Fruit fly (Drosophila melanogaster) whole organism, wandering third instar larva: ENCODE data around the gene CG8543.

Experiments
- Hnf4 ChIP-seq: fragments of 200-800 bp; sonication (Bioruptor generic); optimal IDR thresholded peaks from 2 replicates; lab custom pipeline; 2016; ENCODE audit warnings: missing biosample characterization, mild to moderate bottlenecking, missing genetic modification characterization
- Hr83 ChIP-seq: fragments of 200-300 bp; sonication (Bioruptor generic); optimal IDR thresholded peaks from 2 replicates; lab custom pipeline; 2016; ENCODE audit warnings: missing biosample characterization, mild to moderate bottlenecking, missing genetic modification characterization, moderate library complexity; ENCODE audit not compliant: poor library complexity, severe bottlenecking
- N ChIP-seq: fragments of >200 bp; optimal IDR thresholded peaks from 2 replicates; lab custom pipeline; 2018; ENCODE audit warnings: missing biosample characterization, missing external identifiers, missing genetic modification characterization
- Rel ChIP-seq, 2 experiments: fragments of 200-800 bp; sonication (Bioruptor generic) in 1 of 2; optimal IDR thresholded peaks; 2 replicates in 1 of 2; 3 replicates in 1 of 2; lab custom pipeline; 2016 to 2019; ENCODE audit warnings: mild to moderate bottlenecking in 2 of 2, missing biosample characterization in 2 of 2, missing genetic modification characterization in 2 of 2, moderate library complexity in 1 of 2
- Sp1 ChIP-seq: fragments of 200-800 bp; sonication (Bioruptor generic); optimal IDR thresholded peaks from 3 replicates; lab custom pipeline; 2019; ENCODE audit warnings: missing biosample characterization, mild to moderate bottlenecking, missing genetic modification characterization, moderate library complexity
- brk ChIP-seq: fragments of 200-800 bp; sonication (Bioruptor generic); optimal IDR thresholded peaks from 2 replicates; lab custom pipeline; 2016; ENCODE audit warnings: missing biosample characterization, mild to moderate bottlenecking, missing genetic modification characterization
- dl ChIP-seq, 2 experiments: fragments of 175-275, 200-275 bp in 1 of 2; fragments of 200-275 bp in 1 of 2; sonication (Bioruptor generic); optimal IDR thresholded peaks; lab custom pipeline; 2018; ENCODE audit warnings: mild to moderate bottlenecking in 2 of 2, missing biosample characterization in 2 of 2, missing genetic modification characterization in 2 of 2, moderate library complexity in 2 of 2; ENCODE audit not compliant: partially characterized antibody in 2 of 2, insufficient read depth in 1 of 2
- dmrt93B ChIP-seq: fragments of 200-800 bp; sonication (Bioruptor generic); optimal IDR thresholded peaks from 2 replicates; lab custom pipeline; 2018; ENCODE audit warnings: missing biosample characterization, mild to moderate bottlenecking, missing genetic modification characterization
- dsf ChIP-seq: sonication (Bioruptor generic); optimal IDR thresholded peaks from 2 replicates; lab custom pipeline; 2016; ENCODE audit warnings: missing biosample characterization, missing genetic modification characterization, borderline replicate concordance
- ey ChIP-seq: fragments of 200-800 bp; sonication (Bioruptor generic); optimal IDR thresholded peaks from 2 replicates; lab custom pipeline; 2016; ENCODE audit warnings: missing biosample characterization, missing genetic modification characterization
- h ChIP-seq: fragments of 200-800 bp; sonication (Bioruptor generic); optimal IDR thresholded peaks from 3 replicates; lab custom pipeline; 2016; ENCODE audit warnings: missing biosample characterization, mild to moderate bottlenecking, missing genetic modification characterization
- jim ChIP-seq: fragments of 175-275, 200-325 bp; sonication (Bioruptor generic); optimal IDR thresholded peaks from 2 replicates; lab custom pipeline; 2016; ENCODE audit warnings: missing biosample characterization, mild to moderate bottlenecking, missing genetic modification characterization
- lola ChIP-seq: fragments of >200 bp; optimal IDR thresholded peaks from 2 replicates; lab custom pipeline; 2017; ENCODE audit warnings: missing biosample characterization, missing genetic modification characterization
- pan ChIP-seq: fragments of >200 bp; optimal IDR thresholded peaks from 2 replicates; lab custom pipeline; 2017
- psq ChIP-seq: fragments of 200-800 bp; sonication (Bioruptor generic); optimal IDR thresholded peaks from 3 replicates; lab custom pipeline; 2017; ENCODE audit warnings: missing biosample characterization, mild to moderate bottlenecking, missing genetic modification characterization, moderate library complexity
- rgr ChIP-seq: fragments of 200-800 bp; sonication (Bioruptor generic); optimal IDR thresholded peaks from 3 replicates; lab custom pipeline; 2016; ENCODE audit warnings: missing biosample characterization, mild to moderate bottlenecking, missing genetic modification characterization
- sage ChIP-seq: fragments of 200-800 bp; sonication (Bioruptor generic); optimal IDR thresholded peaks from 2 replicates; lab custom pipeline; 2016; ENCODE audit warnings: missing biosample characterization, mild to moderate bottlenecking, missing genetic modification characterization

The CG8543 gene

dm6 chr3L:7422578-7422977 is 47.5 kb downstream of the CG8543 start:
- TF ChIP-seq pan (lab: Kevin White, UChicago) (no peak), h (GFP tag; lab: Kevin White, UChicago) (no peak), dsf (GFP tag; lab: Kevin White, UChicago) (no peak), dmrt93B (GFP tag; lab: Kevin White, UChicago) (no peak), N (GFP tag; lab: Kevin White, UChicago) (no peak), rgr (GFP tag; lab: Kevin White, UChicago) (no peak), jim (no peak), sage (GFP tag; lab: Kevin White, UChicago) (no peak), psq (no peak), ey (GFP tag; lab: Kevin White, UChicago) (no peak), dl (GFP tag; optimal IDR thresholded peaks at IDR 0.05; lab: Kevin White, UChicago; ENCODE audit: insufficient read depth in 1 of 2, partially characterized antibody in 2 of 2) (no peak), Sp1 (GFP tag; lab: Kevin White, UChicago) (no peak), brk (GFP tag; lab: Kevin White, UChicago) (no peak), Hr83 (GFP tag; lab: Kevin White, UChicago) (no peak), Rel (GFP tag; optimal IDR thresholded peaks at IDR 0.05; lab: Kevin White, UChicago) (no peak), Rel (tag; optimal IDR thresholded peaks at IDR 0.05; lab: Kevin White, UChicago) (no peak), Hnf4 (GFP tag; lab: Kevin White, UChicago) (no peak), lola (GFP tag; lab: Kevin White, UChicago) (no peak)
